Worm (Caenorhabditis elegans): Measurements from ENCODE around the gene xpo-3.

xpo-3 gene

DNA sequence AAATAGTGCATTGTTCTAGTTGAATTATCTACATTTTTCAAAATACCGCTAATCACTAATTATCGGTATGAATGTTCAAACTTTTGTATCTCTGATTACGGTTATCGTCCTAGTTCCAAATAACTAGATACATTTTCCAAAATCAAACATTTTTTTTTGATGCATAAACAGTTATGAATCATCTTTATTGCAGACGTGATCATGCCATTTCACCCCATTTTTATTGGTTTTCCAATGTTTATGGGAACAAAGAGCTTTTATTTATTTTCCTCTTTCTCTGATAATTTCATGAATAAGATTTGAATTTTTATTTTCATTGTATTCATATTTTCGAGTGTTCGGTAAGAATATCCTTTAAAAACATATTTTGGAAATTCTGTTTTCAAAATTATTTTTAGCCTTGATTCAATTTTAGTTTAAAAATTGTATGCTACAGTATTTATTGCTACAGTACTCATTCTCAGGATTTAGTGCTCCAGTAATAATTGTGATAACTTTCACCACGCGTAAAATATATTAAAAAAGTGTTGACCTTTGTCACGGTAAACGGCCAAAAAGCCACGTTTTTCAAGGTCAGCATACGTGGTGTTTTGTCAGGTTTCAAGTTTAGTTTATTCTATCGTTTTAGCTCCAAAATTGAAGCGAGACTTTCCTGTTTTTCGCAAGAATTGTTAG is 32.9 kb upstream of the xpo-3 start, which contains the start of gene csr-1:
TSS of gene csr-1 (plus strand) at position 625 of the 675 bp plus-strand sequence.
- TF ChIP-seq dve-1 (tag; optimal IDR thresholded peaks at IDR 0.05) (no peak), ttx-3 (tag; optimal IDR thresholded peaks at IDR 0.05) (no peak), hlh-15 (tag; optimal IDR thresholded peaks at IDR 0.05) (no peak), madf-2 (tag; optimal IDR thresholded peaks at IDR 0.05) (no peak), ceh-6 (GFP tag; optimal IDR thresholded peaks at IDR 0.05) (no peak), unc-55 (GFP tag; optimal IDR thresholded peaks at IDR 0.05) (no peak), elt-4 (tag; optimal IDR thresholded peaks at IDR 0.05) (no peak), ceh-14 (tag; optimal IDR thresholded peaks at IDR 0.05) (no peak), rnt-1 (tag; optimal IDR thresholded peaks at IDR 0.05) (no peak), hlh-6 (tag; optimal IDR thresholded peaks at IDR 0.05) (no peak), ceh-31 (tag; optimal IDR thresholded peaks at IDR 0.05) (no peak), pha-4 (tag; optimal IDR thresholded peaks at IDR 0.05) (no peak), che-1 (tag; optimal IDR thresholded peaks at IDR 0.05) (no peak), ref-2 (tag; optimal IDR thresholded peaks at IDR 0.05) (no peak), ceh-18 (tag; optimal IDR thresholded peaks at IDR 0.05) (no peak), syd-9 (tag; optimal IDR thresholded peaks at IDR 0.05) (no peak), sdc-2 (tag; optimal IDR thresholded peaks at IDR 0.05) (no peak), pros-1 (tag; optimal IDR thresholded peaks at IDR 0.05) (no peak), ceh-2 (tag; optimal IDR thresholded peaks at IDR 0.05) (no peak), pat-9 (tag; optimal IDR thresholded peaks at IDR 0.05) (no peak)

DNA sequence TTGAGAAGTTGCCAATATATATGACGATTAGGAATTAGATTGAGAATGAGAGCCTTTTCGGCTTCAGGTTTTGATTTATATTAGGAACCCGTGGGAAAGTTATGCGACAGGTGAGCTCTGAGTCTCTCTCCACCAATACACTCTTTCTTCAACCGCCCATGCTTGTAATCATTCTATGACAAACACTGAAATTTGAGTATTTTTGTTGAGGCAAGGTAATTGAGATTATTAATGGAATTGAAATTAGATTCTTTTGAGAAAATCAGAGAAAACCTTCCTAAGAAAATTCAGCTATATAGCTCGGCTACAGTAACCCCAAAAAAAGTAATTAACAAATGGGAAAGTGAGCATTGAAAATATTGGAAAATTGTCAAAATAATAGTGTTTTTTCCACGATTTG is 32.0 kb upstream of the xpo-3 start, which contains the start of gene ceh-19:
TSS of gene ceh-19 (minus strand) at position 101 of the 400 bp plus-strand sequence.
- TF ChIP-seq ahr-1 (tag; optimal IDR thresholded peaks at IDR 0.05) (no peak), dmd-4 (tag; optimal IDR thresholded peaks at IDR 0.05; ENCODE audit: borderline replicate concordance) (no peak), syd-9 (tag; optimal IDR thresholded peaks at IDR 0.05) (no peak), tbx-7 (tag; optimal IDR thresholded peaks at IDR 0.05) (no peak), ceh-9 (tag; optimal IDR thresholded peaks at IDR 0.05) (no peak), pqm-1 (tag; optimal IDR thresholded peaks at IDR 0.05) (no peak), pha-4 (tag; optimal IDR thresholded peaks at IDR 0.05) (no peak), lin-11 (tag; optimal IDR thresholded peaks at IDR 0.05) (no peak), unc-42 (tag; optimal IDR thresholded peaks at IDR 0.05) (no peak), pha-2 (tag; optimal IDR thresholded peaks at IDR 0.05) (no peak), gmeb-2 (tag; optimal IDR thresholded peaks at IDR 0.05) (no peak)

DNA sequence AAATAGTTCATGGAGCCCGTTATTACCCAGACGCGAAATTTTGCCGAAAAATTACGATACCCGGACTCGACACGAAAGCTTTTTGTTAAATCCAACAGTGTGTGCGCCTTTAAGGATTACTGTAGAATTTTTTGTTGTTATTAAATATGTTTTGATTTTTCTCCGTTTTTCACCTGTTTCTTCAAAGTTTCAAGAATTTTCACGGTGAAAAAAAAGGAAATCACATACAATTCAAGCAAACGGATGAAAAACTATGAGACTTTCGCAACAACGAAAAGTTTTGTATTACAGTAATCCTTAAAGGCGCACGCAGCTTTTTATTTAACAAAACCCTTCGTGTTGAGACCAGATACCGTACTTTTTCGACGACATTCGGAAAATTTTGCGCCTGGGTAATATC is 30.2 kb upstream of the xpo-3 start:
- TF ChIP-seq ahr-1 (tag; optimal IDR thresholded peaks at IDR 0.05): no peak
- TF ChIP-seq K02D7.2 (tag; optimal IDR thresholded peaks at IDR 0.05): no peak
- no peak for TF ChIP-seq hlh-6 (tag; optimal IDR thresholded peaks at IDR 0.05)
- TF ChIP-seq che-1 (tag; optimal IDR thresholded peaks at IDR 0.05): no peak
- no peak for TF ChIP-seq pros-1 (tag; optimal IDR thresholded peaks at IDR 0.05)
- TF ChIP-seq unc-86 (tag; optimal IDR thresholded peaks at IDR 0.05): no peak
- no peak for TF ChIP-seq ama-1 (optimal IDR thresholded peaks at IDR 0.05)
- no peak for TF ChIP-seq ceh-24 (tag; optimal IDR thresholded peaks at IDR 0.05)
- no peak for TF ChIP-seq elt-2 (tag; optimal IDR thresholded peaks at IDR 0.05)
- TF ChIP-seq eyg-1 (tag; optimal IDR thresholded peaks at IDR 0.05): no peak
- TF ChIP-seq hlh-30 (tag; optimal IDR thresholded peaks at IDR 0.05; ENCODE audit: insufficient read depth): no peak
- no peak for TF ChIP-seq ceh-2 (tag; optimal IDR thresholded peaks at IDR 0.05)
- no peak for TF ChIP-seq ceh-48 (tag; optimal IDR thresholded peaks at IDR 0.05)
- no peak for TF ChIP-seq ceh-30 (tag; optimal IDR thresholded peaks at IDR 0.05)
- TF ChIP-seq odd-2 (tag; optimal IDR thresholded peaks at IDR 0.05): no peak

All from whole organism, late embryonic.